Worm (Caenorhabditis elegans): ENCODE measurements around the gene cyn-1.

cyn-1 gene

DNA sequence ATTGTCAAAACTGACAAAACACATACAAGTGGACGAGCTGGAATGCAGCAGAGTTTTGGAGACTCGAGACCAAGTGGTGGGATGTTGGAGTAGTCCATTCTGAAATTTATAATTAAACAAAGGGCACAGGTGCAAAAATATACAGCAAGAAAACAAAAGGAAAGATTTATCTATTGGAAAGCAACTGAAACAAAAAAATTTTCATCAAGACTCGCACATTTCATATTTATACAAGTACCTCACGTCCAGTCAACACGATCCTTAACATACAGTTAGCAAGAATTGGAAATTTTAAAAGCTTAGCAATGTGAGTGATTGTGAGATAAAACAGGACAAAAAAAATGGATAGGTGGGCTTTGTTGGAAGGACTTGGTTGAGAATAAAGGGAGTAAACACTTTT lies 41.6 kb upstream of the cyn-1 start, which contains the start of gene F47B8.1:
Gene F47B8.1, minus strand, starts transcription at position 101 of the 400 bp plus-strand sequence.
- no peak for TF ChIP-seq ztf-11 (tag; optimal IDR thresholded peaks at IDR 0.05)
- no peak for TF ChIP-seq hlh-1 (tag; optimal IDR thresholded peaks at IDR 0.05)

DNA sequence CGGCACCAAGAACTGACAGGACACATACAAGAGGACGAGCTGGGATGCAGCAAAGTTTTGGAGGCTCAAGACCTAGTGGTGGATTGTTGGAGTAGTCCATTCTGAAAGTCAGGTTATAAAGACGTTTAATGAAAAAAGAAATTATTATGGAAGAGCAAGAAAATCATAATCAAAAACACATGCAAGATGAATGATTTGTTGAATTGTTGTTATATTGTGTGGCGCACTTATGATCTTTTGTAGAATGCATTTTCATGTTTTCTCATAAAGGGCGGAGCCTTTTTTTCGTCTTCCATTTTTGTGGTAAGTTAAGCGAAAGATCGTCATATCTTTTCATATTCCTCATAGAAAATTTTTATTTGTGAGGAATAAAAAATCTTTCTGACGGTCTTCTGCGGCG lies 39.4 kb upstream of the cyn-1 start, which contains the start of gene F47B8.2:
Gene F47B8.2, minus strand, starts transcription at position 101 of the 400 bp plus-strand sequence.
- no peak for TF ChIP-seq sptf-1 (tag; optimal IDR thresholded peaks at IDR 0.05)
- TF ChIP-seq ztf-11 (tag; optimal IDR thresholded peaks at IDR 0.05) = no peak
- no peak for TF ChIP-seq M03D4.4 (tag; optimal IDR thresholded peaks at IDR 0.05)
- no peak for TF ChIP-seq elt-3 (tag; optimal IDR thresholded peaks at IDR 0.05)
- TF ChIP-seq mls-2 (tag; optimal IDR thresholded peaks at IDR 0.05) = no peak
- TF ChIP-seq ham-2 (GFP tag; optimal IDR thresholded peaks at IDR 0.05) = no peak
- TF ChIP-seq unc-39 (tag; optimal IDR thresholded peaks at IDR 0.05) = no peak
- TF ChIP-seq blmp-1 (tag; optimal IDR thresholded peaks at IDR 0.05) = no peak
- TF ChIP-seq nhr-12 (tag; optimal IDR thresholded peaks at IDR 0.05) = no peak
- TF ChIP-seq snpc-4 (tag; optimal IDR thresholded peaks at IDR 0.05) = no peak
- no peak for TF ChIP-seq nhr-237 (tag; optimal IDR thresholded peaks at IDR 0.05)
- TF ChIP-seq lin-13 (tag; optimal IDR thresholded peaks at IDR 0.05) = no peak
- TF ChIP-seq unc-62 (GFP tag; optimal IDR thresholded peaks at IDR 0.05) = no peak
- TF ChIP-seq zip-8 (tag; optimal IDR thresholded peaks at IDR 0.05) = no peak
- no peak for TF ChIP-seq tbx-8 (GFP tag; optimal IDR thresholded peaks at IDR 0.05)
- TF ChIP-seq ceh-39 (tag; optimal IDR thresholded peaks at IDR 0.05) = no peak
- TF ChIP-seq drap-1 (GFP tag; optimal IDR thresholded peaks at IDR 0.05) = no peak
- TF ChIP-seq nhr-28 (tag; optimal IDR thresholded peaks at IDR 0.05) = no peak

DNA sequence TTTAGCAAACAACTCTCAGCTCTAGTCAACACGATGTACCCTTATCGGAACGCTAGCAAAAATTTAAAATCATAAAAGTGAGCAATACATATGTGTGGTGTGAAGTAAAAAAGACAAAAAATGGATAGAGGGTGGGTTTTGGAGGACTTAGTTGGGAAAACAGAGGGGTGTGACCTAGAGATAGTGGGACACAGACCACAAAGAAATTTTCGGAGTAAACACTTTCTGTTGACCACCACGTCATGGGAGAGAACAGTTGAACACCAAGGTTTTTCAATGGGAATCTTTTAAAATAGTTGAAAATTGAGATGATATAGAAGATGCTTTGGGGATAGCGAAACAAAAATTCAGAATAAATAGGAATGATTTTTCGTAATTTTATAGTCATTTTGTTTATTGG lies 38.7 kb upstream of the cyn-1 start:
- TF ChIP-seq flh-1 (GFP tag; optimal IDR thresholded peaks at IDR 0.05) (no peak), elt-1 (tag; optimal IDR thresholded peaks at IDR 0.05; ENCODE audit: borderline replicate concordance, insufficient read depth) (no peak), nhr-28 (tag; optimal IDR thresholded peaks at IDR 0.05) (no peak), mls-2 (tag; optimal IDR thresholded peaks at IDR 0.05) (no peak), lsy-2 (tag; optimal IDR thresholded peaks at IDR 0.05) (no peak), nhr-12 (tag; optimal IDR thresholded peaks at IDR 0.05) (no peak), ceh-43 (GFP tag; optimal IDR thresholded peaks at IDR 0.05) (no peak)

- TF ChIP-seq mep-1 (tag; optimal IDR thresholded peaks at IDR 0.05) = no peak
These were observed 38.3 kb upstream of the cyn-1 start for ce11 chrV:14317621-14318020.

DNA sequence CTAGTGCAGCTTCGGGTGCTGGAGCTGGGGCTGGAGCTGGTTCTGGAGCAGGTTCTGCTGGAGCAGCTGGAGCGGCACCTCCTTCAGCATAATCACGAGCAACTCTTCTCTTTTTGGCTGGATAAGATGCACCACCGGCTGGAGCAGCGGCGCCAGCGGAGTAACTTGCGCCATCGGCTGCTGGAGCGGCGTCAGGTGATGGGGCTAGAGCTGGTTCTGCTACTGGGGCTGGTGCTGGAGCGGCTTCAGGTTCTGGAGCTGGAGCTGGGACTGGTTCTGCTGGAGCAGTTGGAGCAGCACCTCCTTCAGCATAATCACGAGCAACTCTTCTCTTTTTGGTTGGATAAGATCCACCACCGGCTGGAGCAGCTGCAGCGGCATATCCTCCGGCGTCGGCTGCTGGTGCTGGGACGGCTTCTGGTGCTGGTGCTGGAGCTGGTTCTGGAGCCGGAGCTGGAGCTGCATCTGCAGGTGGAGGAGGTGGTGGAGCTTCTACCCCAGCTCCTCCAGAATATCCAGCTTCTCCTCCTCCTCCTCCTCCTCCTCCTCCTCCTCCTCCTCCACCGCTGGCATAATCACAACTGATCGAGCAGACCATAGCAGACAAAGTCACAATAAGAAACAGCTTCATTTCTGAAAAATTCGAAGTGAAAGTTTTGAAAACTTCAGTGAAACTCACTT lies 36.6 kb upstream of the cyn-1 start, which contains the start of gene F47B8.13:
Gene F47B8.13, minus strand, starts transcription at position 631 of the 681 bp plus-strand sequence.
- TF ChIP-seq zip-8 (tag; optimal IDR thresholded peaks at IDR 0.05) (no peak), elt-1 (tag; optimal IDR thresholded peaks at IDR 0.05; ENCODE audit: borderline replicate concordance, insufficient read depth) (no peak), nhr-76 (tag; optimal IDR thresholded peaks at IDR 0.05) (no peak), blmp-1 (tag; optimal IDR thresholded peaks at IDR 0.05) (no peak), flh-1 (GFP tag; optimal IDR thresholded peaks at IDR 0.05) (no peak), hlh-1 (tag; optimal IDR thresholded peaks at IDR 0.05) (no peak), mls-2 (tag; optimal IDR thresholded peaks at IDR 0.05) (no peak), unc-120 (tag; optimal IDR thresholded peaks at IDR 0.05; ENCODE audit: poor library complexity, severe bottlenecking) (no peak), pha-4 (tag; optimal IDR thresholded peaks at IDR 0.05) (no peak), unc-39 (tag; optimal IDR thresholded peaks at IDR 0.05) (no peak)

ce11 chrV:14320246-14320645 lies 35.6 kb upstream of the cyn-1 start, which contains the start of gene F47B8.14:
TSS of gene F47B8.14 (plus strand) at chrV:14320546.
- TF ChIP-seq ces-1 (GFP tag; optimal IDR thresholded peaks at IDR 0.05) (no peak), ztf-11 (tag; optimal IDR thresholded peaks at IDR 0.05) (no peak)

All from whole organism, mixed stage, embryonic.